Fruit fly (Drosophila melanogaster) whole organism, prepupa: ENCODE data around the gene Prp18.

Source experiments
- Blimp-1 ChIP-seq: fragments of 200-800 bp; sonication (Bioruptor generic); optimal IDR thresholded peaks from 3 replicates; lab custom pipeline; 2017; ENCODE audit warnings: missing biosample characterization, missing genetic modification characterization, mild to moderate bottlenecking, moderate library complexity, missing genetic modification reagents
- CG15336 ChIP-seq: fragments of 200-800 bp; sonication (Bioruptor generic); IDR thresholded peaks from 2 replicates; pipeline ENCODE4 v1.3.6; 2022; ENCODE audit warnings: missing biosample characterization, missing genetic modification characterization
- CG16779 ChIP-seq: fragments of 200-800 bp; sonication (Bioruptor generic); optimal IDR thresholded peaks from 3 replicates; lab custom pipeline; 2017; ENCODE audit warnings: missing biosample characterization, mild to moderate bottlenecking, missing genetic modification characterization
- CG31627 ChIP-seq: fragments of 200-800 bp; sonication (Bioruptor generic); optimal IDR thresholded peaks from 3 replicates; lab custom pipeline; 2016; ENCODE audit warnings: missing biosample characterization, missing genetic modification characterization
- CG32006 ChIP-seq: fragments of 200-800 bp; sonication (Bioruptor generic); optimal IDR thresholded peaks from 3 replicates; lab custom pipeline; 2017; ENCODE audit warnings: missing biosample characterization, mild to moderate bottlenecking, missing genetic modification characterization
- CG34406 ChIP-seq: fragments of 200-800 bp; sonication (Bioruptor generic); optimal IDR thresholded peaks from 3 replicates; lab custom pipeline; 2016; ENCODE audit warnings: missing biosample characterization, missing genetic modification characterization
- CG4318 ChIP-seq: fragments of 200-800 bp; sonication (Bioruptor generic); optimal IDR thresholded peaks from 3 replicates; lab custom pipeline; 2017; ENCODE audit warnings: missing biosample characterization, mild to moderate bottlenecking, missing genetic modification characterization
- CG6163 ChIP-seq: fragments of 200-800 bp; sonication (Bioruptor generic); IDR thresholded peaks from 3 replicates; pipeline ENCODE4 v1.3.6; 2022; ENCODE audit warnings: missing biosample characterization, missing genetic modification characterization
- CG6276 ChIP-seq: fragments of 200-800 bp; sonication (Bioruptor generic); optimal IDR thresholded peaks from 2 replicates; lab custom pipeline; 2017; ENCODE audit warnings: missing biosample characterization, mild to moderate bottlenecking, missing genetic modification characterization
- CG6792 ChIP-seq: fragments of 200-800 bp; sonication (Bioruptor generic); optimal IDR thresholded peaks from 3 replicates; lab custom pipeline; 2016; ENCODE audit warnings: missing biosample characterization, missing genetic modification characterization
- CG6854 ChIP-seq: fragments of 200-800 bp; sonication (Bioruptor generic); optimal IDR thresholded peaks from 2 replicates; lab custom pipeline; 2017; ENCODE audit warnings: missing biosample characterization, mild to moderate bottlenecking, missing genetic modification characterization
- CG7368 ChIP-seq: fragments of 200-800 bp; sonication (Bioruptor generic); optimal IDR thresholded peaks from 3 replicates; lab custom pipeline; 2016; ENCODE audit warnings: missing biosample characterization, missing genetic modification characterization
- CG8119 ChIP-seq: fragments of 200-800 bp; sonication (Bioruptor generic); IDR thresholded peaks from 3 replicates; pipeline ENCODE4 v1.3.6; 2022; ENCODE audit warnings: missing biosample characterization, missing genetic modification characterization
- CG8319 ChIP-seq: fragments of 200-800 bp; sonication (Bioruptor generic); optimal IDR thresholded peaks from 3 replicates; lab custom pipeline; 2016; ENCODE audit warnings: missing biosample characterization, missing genetic modification characterization
- CG9139 ChIP-seq: fragments of 200-800 bp; sonication (Bioruptor generic); optimal IDR thresholded peaks from 3 replicates; lab custom pipeline; 2017; ENCODE audit warnings: missing biosample characterization, mild to moderate bottlenecking, missing genetic modification characterization
- Gug ChIP-seq: fragments of 200-800 bp; sonication (Bioruptor generic); IDR thresholded peaks from 2 replicates; pipeline ENCODE4 v1.3.6; 2022; ENCODE audit warnings: missing biosample characterization, missing genetic modification characterization
- Hr38 ChIP-seq: sonication (Bioruptor generic); optimal IDR thresholded peaks from 2 replicates; lab custom pipeline; 2016; ENCODE audit warnings: missing biosample characterization, missing genetic modification characterization
- Hr4 ChIP-seq: fragments of 200-800 bp; sonication (Bioruptor generic); optimal IDR thresholded peaks from 3 replicates; lab custom pipeline; 2016; ENCODE audit warnings: missing biosample characterization, missing genetic modification characterization
- Lpt ChIP-seq: fragments of 200-800 bp; sonication (Bioruptor generic); optimal IDR thresholded peaks from 3 replicates; lab custom pipeline; 2016; ENCODE audit warnings: missing biosample characterization, missing genetic modification characterization
- Met ChIP-seq: fragments of 200-800 bp; sonication (Bioruptor generic); optimal IDR thresholded peaks from 3 replicates; lab custom pipeline; 2016; ENCODE audit warnings: missing biosample characterization, missing genetic modification characterization
- Smox ChIP-seq: fragments of 200-800 bp; sonication (Bioruptor generic); optimal IDR thresholded peaks from 3 replicates; lab custom pipeline; 2016; ENCODE audit warnings: missing biosample characterization, missing genetic modification characterization
- Sox14 ChIP-seq: fragments of 200-800 bp; sonication (Bioruptor generic); optimal IDR thresholded peaks from 3 replicates; lab custom pipeline; 2016; ENCODE audit warnings: missing biosample characterization, missing genetic modification characterization
- acj6 ChIP-seq: fragments of 200-800 bp; sonication (Bioruptor generic); optimal IDR thresholded peaks from 3 replicates; lab custom pipeline; 2016; ENCODE audit warnings: missing biosample characterization, missing genetic modification characterization
- cyc ChIP-seq: fragments of 200-800 bp; sonication (Bioruptor generic); optimal IDR thresholded peaks from 3 replicates; lab custom pipeline; 2016; ENCODE audit warnings: missing biosample characterization, missing genetic modification characterization
- dac ChIP-seq: fragments of 200-800 bp; sonication (Bioruptor generic); optimal IDR thresholded peaks from 2 replicates; lab custom pipeline; 2017; ENCODE audit warnings: missing biosample characterization, mild to moderate bottlenecking, missing genetic modification characterization
- dsx ChIP-seq: fragments of 200-800 bp; optimal IDR thresholded peaks from 3 replicates; lab custom pipeline; 2019; ENCODE audit warnings: missing biosample characterization, mild to moderate bottlenecking, missing genetic modification characterization, moderate library complexity; ENCODE audit not compliant: poor library complexity, severe bottlenecking
- fd85E ChIP-seq: fragments of 200-800 bp; sonication (Bioruptor generic); optimal IDR thresholded peaks from 3 replicates; lab custom pipeline; 2016; ENCODE audit warnings: missing biosample characterization, missing genetic modification characterization
- lz ChIP-seq: fragments of 200-800 bp; sonication (Bioruptor generic); optimal IDR thresholded peaks from 3 replicates; lab custom pipeline; 2016; ENCODE audit warnings: missing biosample characterization, missing genetic modification characterization
- salr ChIP-seq, 2 experiments: fragments of 200-800 bp; sonication (Bioruptor generic); optimal IDR thresholded peaks; 3 replicates each; lab custom pipeline; 2016 to 2018; ENCODE audit warnings: missing biosample characterization in 2 of 2, missing genetic modification characterization in 2 of 2, mild to moderate bottlenecking in 1 of 2
- svp ChIP-seq: fragments of 200-800 bp; sonication (Bioruptor generic); peaks from one replicate; lab custom pipeline; 2016; ENCODE audit warnings: missing biosample characterization, missing genetic modification characterization
- vri ChIP-seq: fragments of 200-800 bp; sonication (Bioruptor generic); optimal IDR thresholded peaks from 3 replicates; lab custom pipeline; 2016; ENCODE audit warnings: missing biosample characterization, mild to moderate bottlenecking, missing genetic modification characterization

The Prp18 gene

DNA sequence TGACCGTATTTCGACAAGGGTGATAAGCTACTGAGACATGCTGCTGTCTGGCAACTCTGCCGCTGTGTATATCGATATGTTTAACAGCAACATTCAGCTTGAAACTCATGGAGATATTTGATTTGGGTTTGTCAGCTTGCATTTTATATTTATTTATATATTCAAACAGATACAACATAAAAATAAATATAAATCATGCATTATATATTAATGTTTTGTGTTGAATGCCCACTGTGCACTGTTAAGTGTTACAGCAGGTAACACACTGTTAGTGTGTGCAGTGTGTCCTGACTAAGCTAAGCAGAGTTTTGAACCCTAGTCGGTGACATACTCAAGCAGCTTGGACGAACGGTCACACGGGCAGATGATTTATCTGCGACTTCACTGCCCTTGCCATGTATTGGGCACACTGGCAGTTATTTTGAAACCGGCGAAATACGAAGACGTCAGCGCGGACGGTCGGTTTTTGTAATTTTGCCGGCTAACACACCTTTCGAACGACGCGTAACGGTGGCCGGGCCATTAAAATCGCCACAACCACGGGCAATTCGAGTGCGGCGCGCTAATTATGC lies 47.4 kb downstream of the Prp18 start, which contains the start of the genes snRNP-U1-C and gukh (continued):
- TF ChIP-seq dsx (GFP tag; lab: Kevin White, UChicago): peak; percentile 70
- TF ChIP-seq CG6792: peak; percentile 59
- TF ChIP-seq CG8319 (GFP tag; lab: Kevin White, UChicago): peak; percentile 37
- peak; percentile 76 for TF ChIP-seq Met (GFP tag; lab: Kevin White, UChicago)
- peak; percentile 66 for TF ChIP-seq CG31627 (GFP tag; lab: Kevin White, UChicago)
- peak; percentile 38 to 58 for TF ChIP-seq salr (GFP tag; optimal IDR thresholded peaks at IDR 0.05; lab: Kevin White, UChicago)
- peak; percentile 42 for TF ChIP-seq dac (GFP tag; lab: Kevin White, UChicago)
- peak; percentile 49 for TF ChIP-seq CG7368
- TF ChIP-seq Gug: peak; percentile 69; the same call in 1 of the 2 replicates
- peak; percentile 74 for TF ChIP-seq CG32006
- peak; percentile 52 for TF ChIP-seq Lpt
- no peak for TF ChIP-seq Blimp-1 (GFP tag; lab: Kevin White, UChicago)
- TF ChIP-seq lz: peak; percentile 62
- no peak for TF ChIP-seq fd85E
- TF ChIP-seq CG6854 (GFP tag; lab: Kevin White, UChicago): no peak
- TF ChIP-seq svp (GFP tag; lab: Kevin White, UChicago): peak; percentile 73
- peak; percentile 74 for TF ChIP-seq vri (GFP tag; lab: Kevin White, UChicago)
- TF ChIP-seq cyc: peak; percentile 44
- peak; percentile 83 for TF ChIP-seq CG34406 (GFP tag; lab: Kevin White, UChicago)

DNA sequence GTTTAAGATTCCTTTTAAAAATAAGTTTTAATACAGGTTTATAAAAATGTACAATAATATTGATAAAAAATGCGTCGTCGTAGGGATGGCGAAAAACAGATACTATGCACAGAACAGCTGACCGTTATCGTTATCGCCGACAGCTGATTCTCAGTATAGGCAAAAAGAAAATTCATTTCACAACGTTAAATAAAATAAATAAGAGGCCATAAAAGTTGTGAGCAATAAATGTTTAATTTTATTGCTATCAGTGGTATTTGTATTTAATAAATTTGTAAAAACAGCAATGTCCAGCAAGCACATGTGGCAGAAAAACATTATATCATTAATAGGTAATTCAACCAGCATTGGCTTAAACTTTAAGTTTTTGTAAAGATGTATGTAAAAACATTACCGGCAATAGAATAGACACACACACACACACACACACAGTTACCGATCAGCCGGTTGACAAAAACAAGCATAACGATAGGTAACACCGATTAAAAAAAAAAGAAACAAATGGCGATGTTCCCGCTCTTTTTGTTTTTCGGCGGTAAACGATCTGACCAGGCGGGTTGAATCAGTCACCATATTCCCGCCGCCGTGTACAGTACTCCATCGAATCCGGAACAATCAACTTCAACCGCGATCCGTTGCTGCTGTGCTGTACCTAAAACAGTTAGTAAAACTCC lies 50.1 kb downstream of the Prp18 start, which contains the start of the genes dnk and Smu1:
TSS of gene dnk (plus strand) at position 133 of the 674 bp plus-strand sequence.
TSS of gene Smu1 (minus strand) at position 462 of the 674 bp plus-strand sequence.
- TF ChIP-seq CG16779: peak; percentile 34
- TF ChIP-seq Sox14 (GFP tag; lab: Kevin White, UChicago): peak; percentile 28
- peak; percentile 16 for TF ChIP-seq Smox
- no peak for TF ChIP-seq CG4318 (GFP tag; lab: Kevin White, UChicago)
- peak; percentile 32 for TF ChIP-seq svp (GFP tag; lab: Kevin White, UChicago)
- TF ChIP-seq CG6276: peak; percentile 63
- peak; percentile 65; the same call in 2 of the 3 replicates for TF ChIP-seq CG6163 (GFP tag; lab: Robert Waterston, UW)
- no peak for TF ChIP-seq Hr38 (GFP tag; lab: Kevin White, UChicago)
- peak; percentile 30 for TF ChIP-seq CG9139 (GFP tag; lab: Kevin White, UChicago)
- TF ChIP-seq CG8119: peak; percentile 48; the same call in 1 of the 3 replicates
- TF ChIP-seq Hr4 (GFP tag; lab: Kevin White, UChicago): peak; percentile 5
- TF ChIP-seq CG6854 (GFP tag; lab: Kevin White, UChicago): no peak
- 0 out of 2 replicates have a peak, but pooled peaks have one; percentile 29 for TF ChIP-seq CG15336 (GFP tag; lab: Robert Waterston, UW)
- peak; percentile 23 for TF ChIP-seq Met (GFP tag; lab: Kevin White, UChicago)
- no peak for TF ChIP-seq acj6 (GFP tag; lab: Kevin White, UChicago)
